Worm (Caenorhabditis elegans) whole organism, L4/young adult: ENCODE measurements around the gene grwd-1.

Experiments
- W03F9.2 ChIP-seq: fragments of 150-350 bp; optimal IDR thresholded peaks from 2 replicates; lab custom pipeline; 2014; ENCODE audit warnings: missing biosample characterization, missing genetic modification characterization
- dao-5 ChIP-seq: sonication (generic microtip); optimal IDR thresholded peaks from 2 replicates; lab custom pipeline; 2016; ENCODE audit warnings: missing genotype, missing genetic modification characterization, moderate library complexity, missing compliant biosample characterization
- him-1 ChIP-seq: sonication (generic microtip); optimal IDR thresholded peaks from 2 replicates; lab custom pipeline; 2016; ENCODE audit warnings: missing genotype, missing genetic modification reagents, missing genetic modification characterization, missing compliant biosample characterization

- TF ChIP-seq dao-5 (tag; lab: Kevin White, UChicago) (no peak), W03F9.2 (no peak), him-1 (tag; lab: Kevin White, UChicago) (no peak)
Observed at ce11 chrIII:5141935-5142334, 11.3 kb upstream of the grwd-1 start.
